Fruit fly (Drosophila melanogaster) whole organism, embryonic: Measurements from ENCODE around the gene CG15764.
A peak's percentile ranks its signal among the peaks of the same experiment; 100 is the strongest.

Source experiments
- Atf6 ChIP-seq: fragments of 200-800 bp; sonication (Bioruptor generic); IDR thresholded peaks from 2 replicates; pipeline ENCODE4 v1.3.6; 2022; ENCODE audit warnings: missing biosample characterization, missing genetic modification characterization
- BtbVII ChIP-seq: fragments of 200-800 bp; sonication (Bioruptor generic); optimal IDR thresholded peaks from 3 replicates; lab custom pipeline; 2017; ENCODE audit warnings: missing biosample characterization, mild to moderate bottlenecking, missing genetic modification characterization
- Bteb2 ChIP-seq: fragments of 200-800 bp; sonication (Bioruptor generic); optimal IDR thresholded peaks from 2 replicates; lab custom pipeline; 2016; ENCODE audit warnings: missing biosample characterization, missing genetic modification characterization
- CG10209 ChIP-seq: fragments of 200-800 bp; sonication (Bioruptor generic); optimal IDR thresholded peaks from 3 replicates; lab custom pipeline; 2017; ENCODE audit warnings: missing biosample characterization, mild to moderate bottlenecking, missing genetic modification characterization, missing genetic modification reagents
- CG10321 ChIP-seq: fragments of 200-800 bp; sonication (Bioruptor generic); IDR thresholded peaks from 2 replicates; pipeline ENCODE4 v1.3.6; 2022; ENCODE audit warnings: missing biosample characterization, missing genetic modification characterization
- CG11456 ChIP-seq: fragments of 200-800 bp; sonication (Bioruptor generic); IDR thresholded peaks from 3 replicates; pipeline ENCODE4 v1.3.6; 2022; ENCODE audit warnings: missing biosample characterization, missing genetic modification characterization
- CG12299 ChIP-seq: fragments of 200-800 bp; sonication (Bioruptor generic); optimal IDR thresholded peaks from 2 replicates; lab custom pipeline; 2018; ENCODE audit warnings: missing biosample characterization, mild to moderate bottlenecking, missing genetic modification characterization
- CG12659 ChIP-seq: fragments of 200-800 bp; sonication (Bioruptor generic); optimal IDR thresholded peaks from 3 replicates; lab custom pipeline; 2017; ENCODE audit warnings: mild to moderate bottlenecking, missing biosample characterization, missing genetic modification reagents, missing genetic modification characterization
- CG12942 ChIP-seq: fragments of 200-800 bp; sonication (Bioruptor generic); optimal IDR thresholded peaks from 3 replicates; lab custom pipeline; 2016; ENCODE audit warnings: missing biosample characterization, missing genetic modification characterization
- CG14441 ChIP-seq: fragments of 200-800 bp; sonication (Bioruptor generic); IDR thresholded peaks from 2 replicates; pipeline ENCODE4 v1.3.6; 2022; ENCODE audit warnings: missing biosample characterization, missing genetic modification characterization
- CG15269 ChIP-seq: fragments of 200-800 bp; sonication (Bioruptor generic); optimal IDR thresholded peaks from 2 replicates; lab custom pipeline; 2018; ENCODE audit warnings: missing biosample characterization, mild to moderate bottlenecking, missing genetic modification characterization, moderate library complexity
- CG1603 ChIP-seq: fragments of 200-800 bp; sonication (Bioruptor generic); optimal IDR thresholded peaks from 2 replicates; lab custom pipeline; 2019; ENCODE audit warnings: missing biosample characterization, mild to moderate bottlenecking, missing genetic modification characterization, moderate library complexity
- CG17359 ChIP-seq: fragments of 200-800 bp; sonication (Bioruptor generic); optimal IDR thresholded peaks from 3 replicates; lab custom pipeline; 2018; ENCODE audit warnings: missing biosample characterization, mild to moderate bottlenecking, missing genetic modification characterization, moderate library complexity
- CG18476 ChIP-seq: fragments of 200-800 bp; sonication (Bioruptor generic); optimal IDR thresholded peaks from 2 replicates; lab custom pipeline; 2016; ENCODE audit warnings: missing biosample characterization, mild to moderate bottlenecking, missing genetic modification characterization
- CG31365 ChIP-seq: fragments of 200-800 bp; sonication (Bioruptor generic); optimal IDR thresholded peaks from 2 replicates; lab custom pipeline; 2018; ENCODE audit warnings: missing biosample characterization, mild to moderate bottlenecking, missing genetic modification characterization
- CG32532 ChIP-seq: fragments of 200-800 bp; sonication (Bioruptor generic); IDR thresholded peaks from 2 replicates; pipeline ENCODE4 v1.3.6; 2022; ENCODE audit warnings: missing biosample characterization, missing genetic modification characterization
- CG34422 ChIP-seq: fragments of 200-800 bp; sonication (Bioruptor generic); IDR thresholded peaks from 3 replicates; pipeline ENCODE4 v1.3.6; 2022; ENCODE audit warnings: missing biosample characterization, missing genetic modification characterization
- CG3838 ChIP-seq: fragments of 200-800 bp; sonication (Bioruptor generic); optimal IDR thresholded peaks from 3 replicates; lab custom pipeline; 2016; ENCODE audit warnings: missing biosample characterization, missing genetic modification characterization
- CG6254 ChIP-seq: fragments of 200-800 bp; sonication (Bioruptor generic); optimal IDR thresholded peaks from 3 replicates; lab custom pipeline; 2017; ENCODE audit warnings: mild to moderate bottlenecking, missing biosample characterization, missing genetic modification reagents, missing genetic modification characterization
- CG8388 ChIP-seq: fragments of 200-800 bp; sonication (Bioruptor generic); optimal IDR thresholded peaks from 2 replicates; lab custom pipeline; 2019; ENCODE audit warnings: missing biosample characterization, mild to moderate bottlenecking, missing genetic modification characterization, moderate library complexity
- CG9817 ChIP-seq: fragments of 200-800 bp; sonication (Bioruptor generic); optimal IDR thresholded peaks from 2 replicates; lab custom pipeline; 2018; ENCODE audit warnings: missing biosample characterization, mild to moderate bottlenecking, missing genetic modification characterization, moderate library complexity
- Camta ChIP-seq: fragments of 200-800 bp; sonication (Bioruptor generic); optimal IDR thresholded peaks from 2 replicates; lab custom pipeline; 2016; ENCODE audit warnings: missing biosample characterization, missing genetic modification characterization
- D19A ChIP-seq: fragments of 200-800 bp; optimal IDR thresholded peaks from 3 replicates; lab custom pipeline; 2019; ENCODE audit warnings: missing biosample characterization, mild to moderate bottlenecking, missing genetic modification characterization, moderate library complexity
- D19B ChIP-seq: fragments of 200-800 bp; sonication (Bioruptor generic); optimal IDR thresholded peaks from 2 replicates; lab custom pipeline; 2017; ENCODE audit warnings: missing biosample characterization, mild to moderate bottlenecking, missing genetic modification characterization
- E2f1 ChIP-seq: fragments of 200-800 bp; sonication (Bioruptor generic); IDR thresholded peaks from 2 replicates; pipeline ENCODE4 v1.3.6; 2022; ENCODE audit warnings: missing biosample characterization, missing genetic modification characterization
- Hand ChIP-seq: fragments of 200-800 bp; sonication (Bioruptor generic); optimal IDR thresholded peaks from 2 replicates; lab custom pipeline; 2017; ENCODE audit warnings: mild to moderate bottlenecking, missing biosample characterization, missing genetic modification reagents, missing genetic modification characterization
- Hey ChIP-seq: fragments of 200-800 bp; sonication (Bioruptor generic); optimal IDR thresholded peaks from 3 replicates; lab custom pipeline; 2018; ENCODE audit warnings: missing biosample characterization, mild to moderate bottlenecking, missing genetic modification characterization
- Kr ChIP-seq: fragments of 200-800 bp; sonication (Bioruptor generic); optimal IDR thresholded peaks from 2 replicates; lab custom pipeline; 2017; ENCODE audit warnings: missing biosample characterization, mild to moderate bottlenecking, missing genetic modification characterization
- Oli ChIP-seq: fragments of 200-800 bp; sonication (Bioruptor generic); optimal IDR thresholded peaks from 2 replicates; lab custom pipeline; 2018; ENCODE audit warnings: missing biosample characterization, mild to moderate bottlenecking, missing genetic modification characterization, moderate library complexity
- Ravus ChIP-seq: fragments of 200-800 bp; sonication (Bioruptor generic); IDR thresholded peaks from 2 replicates; pipeline ENCODE4 v1.3.6; 2022; ENCODE audit warnings: missing biosample characterization, missing genetic modification characterization
- Stat92E ChIP-seq, 3 experiments: fragments of >200 bp in 2 of 3; fragments of 200-800 bp in 1 of 3; sonication (Bioruptor generic) in 1 of 3; optimal IDR thresholded peaks; 2 replicates each; lab custom pipeline; 2017 to 2019; ENCODE audit warnings: missing biosample characterization in 3 of 3, missing genetic modification characterization in 3 of 3, mild to moderate bottlenecking in 1 of 3, moderate library complexity in 1 of 3
- ap ChIP-seq: fragments of 200-800 bp; sonication (Bioruptor generic); IDR thresholded peaks from 2 replicates; pipeline ENCODE4 v1.3.6; 2022; ENCODE audit warnings: missing biosample characterization, missing genetic modification characterization
- ara ChIP-seq: fragments of 200-800 bp; sonication (Bioruptor generic); IDR thresholded peaks from 2 replicates; pipeline ENCODE4 v1.3.6; 2022; ENCODE audit warnings: missing biosample characterization, missing genetic modification characterization
- corto ChIP-seq: fragments of 200-800 bp; sonication (Bioruptor generic); optimal IDR thresholded peaks from 2 replicates; lab custom pipeline; 2016; ENCODE audit warnings: missing biosample characterization, mild to moderate bottlenecking, missing genetic modification characterization, moderate library complexity
- crc ChIP-seq: fragments of 200-800 bp; sonication (Bioruptor generic); optimal IDR thresholded peaks from 2 replicates; lab custom pipeline; 2016; ENCODE audit warnings: missing biosample characterization, missing genetic modification characterization
- dati ChIP-seq: fragments of 200-800 bp; sonication (Bioruptor generic); IDR thresholded peaks from 2 replicates; pipeline ENCODE4 v1.3.6; 2022; ENCODE audit warnings: missing biosample characterization, missing genetic modification characterization
- grn ChIP-seq: fragments of 200-800 bp; sonication (Bioruptor generic); optimal IDR thresholded peaks from 3 replicates; lab custom pipeline; 2017; ENCODE audit warnings: missing biosample characterization, missing genetic modification characterization
- gsb-n ChIP-seq: fragments of 200-800 bp; sonication (Bioruptor generic); optimal IDR thresholded peaks from 3 replicates; lab custom pipeline; 2018; ENCODE audit warnings: missing biosample characterization, mild to moderate bottlenecking, missing genetic modification characterization
- gt ChIP-seq: fragments of 200-800 bp; sonication (Bioruptor generic); IDR thresholded peaks from 2 replicates; pipeline ENCODE4 v1.3.6; 2022; ENCODE audit warnings: missing biosample characterization, missing genetic modification characterization
- ind ChIP-seq: fragments of 200-800 bp; sonication (Bioruptor generic); optimal IDR thresholded peaks from 3 replicates; lab custom pipeline; 2016; ENCODE audit warnings: missing biosample characterization, missing genetic modification characterization
- inv ChIP-seq: fragments of 200-800 bp; sonication (Bioruptor generic); IDR thresholded peaks from 2 replicates; pipeline ENCODE4 v1.3.6; 2022; ENCODE audit warnings: missing biosample characterization, missing genetic modification characterization; ENCODE audit not compliant: partially characterized antibody
- lbe ChIP-seq: fragments of 200-800 bp; sonication (Bioruptor generic); optimal IDR thresholded peaks from 2 replicates; lab custom pipeline; 2016; ENCODE audit warnings: missing biosample characterization, mild to moderate bottlenecking, missing genetic modification characterization
- nau ChIP-seq: fragments of 200-800 bp; sonication (Bioruptor generic); optimal IDR thresholded peaks from 3 replicates; lab custom pipeline; 2017; ENCODE audit warnings: missing biosample characterization, mild to moderate bottlenecking, missing genetic modification characterization, missing genetic modification reagents
- nerfin-1 ChIP-seq: fragments of 200-800 bp; sonication (Bioruptor generic); optimal IDR thresholded peaks from 3 replicates; lab custom pipeline; 2019; ENCODE audit warnings: missing biosample characterization, mild to moderate bottlenecking, missing genetic modification characterization, moderate library complexity
- prd ChIP-seq, 3 experiments: fragments of >200 bp in 2 of 3; fragments of 200-800 bp in 1 of 3; sonication (Bioruptor generic) in 1 of 3; optimal IDR thresholded peaks in 2 of 3; IDR thresholded peaks in 1 of 3; 2 replicates in 2 of 3; 3 replicates in 1 of 3; pipeline versions ENCODE4 v1.3.6 to Lab custom; 2017 to 2022; ENCODE audit warnings: missing biosample characterization in 1 of 3, missing genetic modification characterization in 1 of 3
- slp2 ChIP-seq: fragments of 200-800 bp; sonication (Bioruptor generic); optimal IDR thresholded peaks from 2 replicates; lab custom pipeline; 2016; ENCODE audit warnings: missing biosample characterization, missing genetic modification characterization
- ssp ChIP-seq: fragments of 200-800 bp; sonication (Bioruptor generic); IDR thresholded peaks from 2 replicates; pipeline ENCODE4 v1.3.6; 2022; ENCODE audit warnings: missing biosample characterization, missing genetic modification characterization

Gene CG15764

DNA sequence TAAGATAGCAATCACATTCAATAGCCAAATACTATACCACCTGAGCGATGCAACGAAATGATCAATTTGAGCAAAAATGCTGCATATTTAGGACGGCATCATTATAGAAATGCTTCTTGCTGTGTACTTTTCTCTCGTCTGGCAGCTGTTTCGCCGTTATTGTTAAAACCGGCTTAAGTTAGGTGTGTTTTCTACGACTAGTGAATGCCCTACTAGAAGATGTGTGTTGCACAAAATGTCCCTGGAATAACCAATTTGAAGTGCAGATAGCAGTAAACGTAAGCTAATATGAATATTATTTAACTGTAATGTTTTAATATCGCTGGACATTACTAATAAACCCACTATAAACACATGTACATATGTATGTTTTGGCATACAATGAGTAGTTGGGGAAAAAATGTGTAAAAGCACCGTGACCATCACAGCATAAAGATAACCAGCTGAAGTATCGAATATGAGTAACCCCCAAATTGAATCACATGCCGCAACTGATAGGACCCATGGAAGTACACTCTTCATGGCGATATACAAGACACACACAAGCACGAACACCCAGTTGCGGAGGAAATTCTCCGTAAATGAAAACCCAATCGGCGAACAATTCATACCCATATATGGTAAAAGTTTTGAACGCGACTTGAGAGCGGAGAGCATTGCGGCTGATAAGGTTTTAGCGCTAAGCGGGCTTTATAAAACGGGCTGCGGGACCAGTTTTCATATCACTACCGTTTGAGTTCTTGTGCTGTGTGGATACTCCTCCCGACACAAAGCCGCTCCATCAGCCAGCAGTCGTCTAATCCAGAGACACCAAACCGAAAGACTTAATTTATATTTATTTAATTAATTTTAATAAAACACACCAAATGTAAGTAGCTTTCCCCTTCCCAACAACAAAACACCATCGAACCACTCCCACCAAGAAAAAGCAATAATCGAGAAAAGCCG is 31.5 kb downstream of the CG15764 start, which contains the start of gene Act5C (continued):
- peak; percentile 85 for TF ChIP-seq CG3838
- TF ChIP-seq CG12299: peak; percentile 92
- TF ChIP-seq CG1603 (tag; lab: Kevin White, UChicago): peak; percentile 98
- TF ChIP-seq Ravus (GFP tag; lab: Robert Waterston, UW): peak; percentile 74
- TF ChIP-seq CG32532 (GFP tag; lab: Robert Waterston, UW): peak; percentile 92
- TF ChIP-seq CG8388 (GFP tag; lab: Kevin White, UChicago): peak; percentile 93
- TF ChIP-seq slp2 (GFP tag; lab: Kevin White, UChicago): peak; percentile 94
- TF ChIP-seq inv (GFP tag; lab: Robert Waterston, UW): no peak
- TF ChIP-seq CG34422 (GFP tag; lab: Robert Waterston, UW): peak; percentile 88
- peak; percentile 91 for TF ChIP-seq nerfin-1 (tag; lab: Kevin White, UChicago)
- TF ChIP-seq CG31365 (tag; lab: Kevin White, UChicago): peak; percentile 86
- peak; percentile 95 for TF ChIP-seq gsb-n (tag; lab: Kevin White, UChicago)
- TF ChIP-seq BtbVII (GFP tag; lab: Kevin White, UChicago): peak; percentile 87
- TF ChIP-seq Kr (GFP tag; lab: Kevin White, UChicago): peak; percentile 69
- TF ChIP-seq Hey (tag; lab: Kevin White, UChicago): peak; percentile 43
- TF ChIP-seq CG6254 (GFP tag; lab: Kevin White, UChicago): peak; percentile 89
- TF ChIP-seq prd (optimal IDR thresholded peaks at IDR 0.05; lab: Kevin White, UChicago): no peak
- peak; percentile 95 for TF ChIP-seq prd (GFP tag; IDR thresholded peaks at IDR 0.05; lab: Robert Waterston, UW)
- peak; percentile 91 for TF ChIP-seq ind (GFP tag; lab: Kevin White, UChicago)
- peak; percentile 92 for TF ChIP-seq E2f1 (GFP tag; lab: Robert Waterston, UW)
- peak; percentile 81; the same call in 1 of the 2 replicates for TF ChIP-seq gt
- peak; percentile 94 for TF ChIP-seq Camta (GFP tag; lab: Kevin White, UChicago)
- TF ChIP-seq CG12659 (GFP tag; lab: Kevin White, UChicago): peak; percentile 91
- peak; percentile 95 for TF ChIP-seq CG17359 (tag; lab: Kevin White, UChicago)
- TF ChIP-seq corto (GFP tag; lab: Kevin White, UChicago): no peak
- TF ChIP-seq ap (GFP tag; lab: Robert Waterston, UW): peak; percentile 82
- TF ChIP-seq crc (GFP tag; lab: Kevin White, UChicago): peak; percentile 94
- peak; percentile 91 for TF ChIP-seq CG14441 (GFP tag; lab: Robert Waterston, UW)
- peak; percentile 90 for TF ChIP-seq CG12942
- TF ChIP-seq nau (GFP tag; lab: Kevin White, UChicago): peak; percentile 86
- peak; percentile 87 for TF ChIP-seq CG9817 (tag; lab: Kevin White, UChicago)
- peak; percentile 86 for TF ChIP-seq Bteb2 (GFP tag; lab: Kevin White, UChicago)
- TF ChIP-seq CG11456 (GFP tag; lab: Robert Waterston, UW): peak; percentile 90
- TF ChIP-seq Stat92E (GFP tag; optimal IDR thresholded peaks at IDR 0.05; lab: Kevin White, UChicago): peak in 1 of 3 experiments; percentile 82
- TF ChIP-seq CG10209: peak; percentile 93
- TF ChIP-seq CG10321 (GFP tag; lab: Robert Waterston, UW): peak; percentile 67; the same call in 1 of the 2 replicates
- TF ChIP-seq Oli (tag; lab: Kevin White, UChicago): peak; percentile 95
- peak; percentile 78 for TF ChIP-seq Hand (GFP tag; lab: Kevin White, UChicago)
- TF ChIP-seq D19B (GFP tag; lab: Kevin White, UChicago): peak; percentile 76
- TF ChIP-seq CG18476 (GFP tag; lab: Kevin White, UChicago): peak; percentile 92
- peak; percentile 87 for TF ChIP-seq Atf6 (GFP tag; lab: Robert Waterston, UW)
- TF ChIP-seq CG15269 (tag; lab: Kevin White, UChicago): peak; percentile 94
- peak; percentile 37 for TF ChIP-seq grn (GFP tag; lab: Kevin White, UChicago)
- TF ChIP-seq dati (GFP tag; lab: Robert Waterston, UW): peak; percentile 81
- peak; percentile 82 for TF ChIP-seq ssp
- peak; percentile 96 for TF ChIP-seq ara (GFP tag; lab: Robert Waterston, UW)
- peak; percentile 96 for TF ChIP-seq lbe (GFP tag; lab: Kevin White, UChicago)
- TF ChIP-seq D19A (tag; lab: Kevin White, UChicago): peak; percentile 100
